Fruit fly (Drosophila melanogaster): ENCODE results near the gene niki.

niki gene

DNA sequence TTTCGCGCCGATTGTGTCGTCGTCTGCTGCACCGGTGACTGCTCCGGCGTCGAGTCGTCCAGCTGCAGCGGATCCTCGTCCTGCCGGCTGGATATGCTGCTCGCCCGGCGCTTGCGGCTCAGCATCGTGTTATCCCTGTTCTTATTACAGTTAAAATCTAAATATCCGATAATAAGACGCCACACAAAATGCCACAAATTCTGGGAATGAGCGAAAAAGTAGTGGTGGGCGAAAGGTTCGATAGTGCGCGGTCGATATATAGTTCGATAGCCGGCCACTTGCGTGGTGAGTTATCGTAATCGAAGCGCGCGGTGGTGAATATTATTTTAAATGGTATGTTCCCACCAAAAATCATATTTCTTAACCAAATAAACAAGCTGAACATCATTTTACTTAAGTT is 20.4 kb downstream of the niki start, which contains the start of gene polybromo:
TSS of gene polybromo (minus strand) at position 212 of the 400 bp plus-strand sequence.
- TF ChIP-seq kay (GFP tag; ENCODE audit: borderline replicate concordance) (peak; percentile 15), cic (GFP tag; optimal IDR thresholded peaks at IDR 0.05) (no peak), bab1 (GFP tag; optimal IDR thresholded peaks at IDR 0.05) (peak; percentile 33), Crg-1 (GFP tag; optimal IDR thresholded peaks at IDR 0.05) (no peak), CG1620 (GFP tag; optimal IDR thresholded peaks at IDR 0.05) (no peak), cnc (optimal IDR thresholded peaks at IDR 0.05) (no peak), toe (GFP tag; optimal IDR thresholded peaks at IDR 0.05) (no peak), CG12768 (GFP tag; optimal IDR thresholded peaks at IDR 0.05) (no peak), Mnt (GFP tag; optimal IDR thresholded peaks at IDR 0.05) (no peak), CG5204 (GFP tag; optimal IDR thresholded peaks at IDR 0.05) (no peak), CG7045 (GFP tag; optimal IDR thresholded peaks at IDR 0.05) (no peak)

DNA sequence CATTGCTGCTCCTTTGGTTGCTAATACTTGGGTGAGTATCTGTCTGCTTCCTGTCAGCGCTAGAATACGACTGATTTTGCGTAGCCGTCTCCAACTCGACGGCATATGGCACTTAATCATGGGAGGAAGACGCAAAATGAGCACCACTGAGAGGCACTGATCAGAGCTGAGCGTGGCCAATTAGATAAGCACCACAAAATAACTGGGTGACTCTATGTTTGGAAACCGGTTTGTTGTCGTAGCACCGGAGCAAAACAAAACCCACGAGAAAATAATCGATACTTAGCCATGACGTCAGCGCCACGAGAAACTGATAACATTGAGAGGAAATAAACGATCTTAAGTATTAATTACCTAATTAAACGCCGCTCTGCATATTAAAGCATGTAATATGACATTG is 25.9 kb downstream of the niki start, which contains the start of gene Ude:
TSS of gene Ude (minus strand) at position 166 of the 400 bp plus-strand sequence.
- TF ChIP-seq Mnt (GFP tag; optimal IDR thresholded peaks at IDR 0.05) (peak; percentile 14), cnc (optimal IDR thresholded peaks at IDR 0.05) (no peak)

DNA sequence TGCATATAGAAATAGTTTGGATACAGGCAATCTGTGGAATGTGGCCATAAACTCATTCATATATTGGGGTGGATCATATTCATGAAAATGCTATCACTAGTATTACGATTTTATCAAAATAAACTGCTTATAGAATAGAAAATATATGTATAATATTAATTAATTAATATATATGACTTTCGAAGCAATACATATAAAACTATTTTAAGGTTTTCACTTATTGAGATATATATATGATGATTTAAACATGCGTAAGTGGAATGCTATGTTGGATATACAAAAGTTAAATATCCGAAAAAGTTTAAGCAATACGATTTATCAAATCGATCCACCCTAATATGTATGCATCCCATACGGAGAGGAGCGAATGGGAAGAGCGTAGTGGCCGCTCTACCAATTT is 26.9 kb downstream of the niki start:
- TF ChIP-seq CG7101 (tag; optimal IDR thresholded peaks at IDR 0.05) (peak; percentile 36), pad (GFP tag; optimal IDR thresholded peaks at IDR 0.05) (no peak), ovo (GFP tag; optimal IDR thresholded peaks at IDR 0.05) (no peak), cnc (optimal IDR thresholded peaks at IDR 0.05) (no peak), cic (GFP tag; optimal IDR thresholded peaks at IDR 0.05) (no peak), kay (GFP tag; ENCODE audit: borderline replicate concordance) (no peak), Mnt (GFP tag; optimal IDR thresholded peaks at IDR 0.05) (no peak), CG33017 (tag; optimal IDR thresholded peaks at IDR 0.05) (peak; percentile 5), tj (GFP tag; optimal IDR thresholded peaks at IDR 0.05) (no peak)

DNA sequence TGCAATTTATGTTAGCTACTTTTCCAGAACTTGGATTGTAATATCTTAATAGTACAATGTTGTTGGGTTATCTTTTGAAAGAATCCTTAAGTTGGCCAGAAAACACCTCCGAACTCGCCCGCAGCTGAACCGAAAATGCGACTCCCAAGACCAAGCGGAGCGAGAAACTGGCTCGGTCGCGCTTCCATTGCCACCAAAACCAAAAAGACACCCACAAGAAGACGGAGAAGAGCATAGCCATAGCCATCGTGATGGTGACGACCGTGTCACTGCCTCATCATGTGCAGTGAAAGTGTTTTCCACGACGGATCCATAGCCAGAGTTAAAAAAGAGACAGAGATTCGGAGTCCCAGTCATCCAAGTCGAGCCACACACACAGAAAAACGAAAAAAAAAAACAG is 35.4 kb downstream of the niki start, which contains the start of gene CG13634:
TSS of gene CG13634 (minus strand) at position 101 of the 400 bp plus-strand sequence.
- TF ChIP-seq cic (GFP tag; optimal IDR thresholded peaks at IDR 0.05) (no peak), CG7101 (tag; optimal IDR thresholded peaks at IDR 0.05) (no peak), CG1620 (GFP tag; optimal IDR thresholded peaks at IDR 0.05) (no peak)

DNA sequence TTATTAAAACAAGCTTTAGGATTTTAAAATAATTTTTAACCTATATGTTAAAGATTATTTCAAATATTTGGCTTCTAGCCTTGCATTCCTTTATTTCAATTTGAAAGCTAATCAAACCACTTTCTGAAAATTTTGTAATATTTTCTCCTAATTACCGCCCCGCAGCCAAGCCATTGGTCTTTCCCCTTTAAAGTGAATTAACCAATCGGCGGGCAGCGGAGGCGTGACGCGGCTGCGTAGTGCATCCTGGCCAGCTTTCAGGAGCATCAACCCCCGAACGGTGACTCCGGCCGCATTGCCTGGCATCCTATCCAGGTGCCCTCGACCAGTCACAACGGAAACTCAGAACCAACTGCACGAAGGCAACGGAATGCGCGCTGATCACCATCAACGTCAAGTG is 37.7 kb downstream of the niki start, which contains the start of gene Ets96B:
TSS of gene Ets96B (plus strand) at position 321 of the 400 bp plus-strand sequence.
- TF ChIP-seq CG1620 (GFP tag; optimal IDR thresholded peaks at IDR 0.05) (no peak), CG14711 (tag; optimal IDR thresholded peaks at IDR 0.05) (no peak), CG11617 (GFP tag; optimal IDR thresholded peaks at IDR 0.05) (no peak), CG7101 (tag; optimal IDR thresholded peaks at IDR 0.05) (no peak), kay (GFP tag; ENCODE audit: borderline replicate concordance) (no peak), toe (GFP tag; optimal IDR thresholded peaks at IDR 0.05) (no peak), cnc (optimal IDR thresholded peaks at IDR 0.05) (no peak), CG12768 (GFP tag; optimal IDR thresholded peaks at IDR 0.05) (no peak), tj (GFP tag; optimal IDR thresholded peaks at IDR 0.05) (no peak), Clk (GFP tag; optimal IDR thresholded peaks at IDR 0.05) (no peak), Mnt (GFP tag; optimal IDR thresholded peaks at IDR 0.05) (no peak), Crg-1 (GFP tag; optimal IDR thresholded peaks at IDR 0.05) (no peak), bab1 (GFP tag; optimal IDR thresholded peaks at IDR 0.05) (no peak)

DNA sequence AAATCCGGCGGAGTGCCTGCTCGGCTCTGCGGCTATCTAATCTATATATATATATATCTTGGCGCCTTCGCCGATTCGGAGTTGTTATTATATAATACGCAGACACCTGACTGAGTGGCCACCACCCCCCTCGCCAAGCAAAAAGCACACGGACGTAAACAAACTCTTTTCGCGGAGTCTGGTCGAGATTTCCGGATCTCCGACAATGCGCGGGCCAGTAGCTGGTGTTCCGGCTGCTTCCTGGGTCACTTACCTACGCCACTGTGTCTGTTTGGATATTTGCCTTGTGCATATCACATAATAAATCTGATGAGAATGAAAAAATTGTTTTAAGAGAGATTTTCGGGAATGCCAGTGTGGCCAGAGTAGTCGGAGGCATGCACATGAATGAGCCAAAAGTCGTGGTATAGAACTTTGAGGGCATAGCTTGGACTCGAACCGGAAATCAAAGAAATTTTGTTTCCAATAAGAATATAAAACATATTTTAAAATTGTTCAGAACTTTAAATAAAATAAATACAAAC is 38.3 kb downstream of the niki start, which contains the start of gene CG5805:
TSS of gene CG5805 (minus strand) at position 380 of the 524 bp plus-strand sequence.
- TF ChIP-seq CG33017 (tag; optimal IDR thresholded peaks at IDR 0.05) (peak; percentile 51), CG1620 (GFP tag; optimal IDR thresholded peaks at IDR 0.05) (peak; percentile 74), Mnt (GFP tag; optimal IDR thresholded peaks at IDR 0.05) (peak; percentile 69), bab1 (GFP tag; optimal IDR thresholded peaks at IDR 0.05) (peak; percentile 72), CG11617 (GFP tag; optimal IDR thresholded peaks at IDR 0.05) (peak; percentile 78), CG14711 (tag; optimal IDR thresholded peaks at IDR 0.05) (peak; percentile 61), toe (GFP tag; optimal IDR thresholded peaks at IDR 0.05) (peak; percentile 84), tj (GFP tag; optimal IDR thresholded peaks at IDR 0.05) (peak; percentile 47), Clk (GFP tag; optimal IDR thresholded peaks at IDR 0.05) (peak; percentile 28), CG12768 (GFP tag; optimal IDR thresholded peaks at IDR 0.05) (peak; percentile 64), CG7101 (tag; optimal IDR thresholded peaks at IDR 0.05) (peak; percentile 67), cic (GFP tag; optimal IDR thresholded peaks at IDR 0.05) (peak; percentile 11), Hr96 (GFP tag; optimal IDR thresholded peaks at IDR 0.05) (peak; percentile 67), pad (GFP tag; optimal IDR thresholded peaks at IDR 0.05) (peak; percentile 65), CG5204 (GFP tag; optimal IDR thresholded peaks at IDR 0.05) (peak; percentile 65), Crg-1 (GFP tag; optimal IDR thresholded peaks at IDR 0.05) (peak; percentile 73), ovo (GFP tag; optimal IDR thresholded peaks at IDR 0.05) (peak; percentile 52), cnc (optimal IDR thresholded peaks at IDR 0.05) (no peak), kay (GFP tag; ENCODE audit: borderline replicate concordance) (no peak), CG7045 (GFP tag; optimal IDR thresholded peaks at IDR 0.05) (peak; percentile 88)

DNA sequence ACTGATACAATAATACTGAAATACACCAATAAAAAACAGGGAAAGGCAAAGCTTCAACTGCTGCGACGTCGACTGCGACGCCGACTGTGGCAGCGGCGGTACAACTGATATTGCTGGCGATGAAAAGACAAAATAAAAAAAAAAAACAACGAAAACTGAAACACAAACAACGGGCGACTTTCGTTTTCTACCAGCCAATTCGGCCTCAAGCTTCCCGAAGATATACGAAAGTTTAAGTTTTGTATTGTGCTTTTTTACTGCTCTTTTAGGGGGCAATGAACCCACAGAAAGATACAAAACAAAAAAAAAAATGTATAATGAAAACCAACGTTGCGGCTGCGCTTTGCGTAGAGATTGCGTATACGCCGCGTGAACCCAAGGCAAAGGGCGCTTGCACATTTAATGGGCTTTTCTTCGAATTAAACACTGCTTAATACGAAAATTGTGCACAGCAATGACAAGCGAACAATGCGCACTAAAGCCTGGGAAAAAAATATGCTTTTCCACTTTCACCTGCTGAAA is 47.2 kb downstream of the niki start:
- TF ChIP-seq CG1620 (GFP tag; optimal IDR thresholded peaks at IDR 0.05) (no peak), Crg-1 (GFP tag; optimal IDR thresholded peaks at IDR 0.05) (no peak), CG14711 (tag; optimal IDR thresholded peaks at IDR 0.05) (no peak), CG11617 (GFP tag; optimal IDR thresholded peaks at IDR 0.05) (no peak), CG7045 (GFP tag; optimal IDR thresholded peaks at IDR 0.05) (no peak), cic (GFP tag; optimal IDR thresholded peaks at IDR 0.05) (no peak), Clk (GFP tag; optimal IDR thresholded peaks at IDR 0.05) (no peak), CG7101 (tag; optimal IDR thresholded peaks at IDR 0.05) (no peak), pad (GFP tag; optimal IDR thresholded peaks at IDR 0.05) (no peak), Hr96 (GFP tag; optimal IDR thresholded peaks at IDR 0.05) (no peak), cnc (optimal IDR thresholded peaks at IDR 0.05) (no peak), ovo (GFP tag; optimal IDR thresholded peaks at IDR 0.05) (no peak), Mnt (GFP tag; optimal IDR thresholded peaks at IDR 0.05) (no peak), tj (GFP tag; optimal IDR thresholded peaks at IDR 0.05) (no peak), CG12768 (GFP tag; optimal IDR thresholded peaks at IDR 0.05) (no peak), toe (GFP tag; optimal IDR thresholded peaks at IDR 0.05) (no peak), bab1 (GFP tag; optimal IDR thresholded peaks at IDR 0.05) (no peak), CG33017 (tag; optimal IDR thresholded peaks at IDR 0.05) (no peak), kay (GFP tag; ENCODE audit: borderline replicate concordance) (no peak)

Measured in whole organism, adult.